Worm (Caenorhabditis elegans): Measurements from ENCODE around the gene spv-1.

DNA sequence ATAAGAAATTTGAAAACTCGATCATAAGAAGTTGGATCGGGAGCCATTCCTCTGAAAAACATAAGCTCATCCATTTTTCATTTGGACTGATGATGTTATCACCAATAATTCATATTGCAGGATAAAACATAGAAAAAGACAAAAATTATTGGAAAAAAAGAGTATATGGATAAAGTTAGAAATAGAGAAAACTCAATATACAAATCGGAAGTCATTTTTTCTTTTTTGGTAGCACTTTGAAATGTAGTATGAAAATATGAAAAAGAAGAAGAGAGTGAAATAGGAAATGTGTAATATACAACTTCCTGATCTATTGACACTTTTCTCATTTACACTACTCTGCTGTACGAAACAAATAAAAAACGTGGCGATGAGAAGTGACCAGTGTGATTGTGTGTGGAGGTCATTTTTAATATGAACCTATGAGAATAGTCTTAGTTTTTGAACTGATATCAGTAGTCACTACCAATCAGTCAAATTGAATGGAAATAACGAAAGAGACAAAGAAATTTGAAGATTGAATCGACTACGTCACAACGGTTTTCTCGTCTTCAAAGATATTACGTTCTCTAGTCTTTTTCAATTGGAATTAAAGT, 18.4 kb upstream of the spv-1 start, which contains the start of gene ZK669.5:
- TF ChIP-seq F33H1.4 (GFP tag; IDR thresholded peaks at IDR 0.05), result no peak
- no peak for TF ChIP-seq Y56A3A.18 (GFP tag; IDR thresholded peaks at IDR 0.05)
- TF ChIP-seq bed-1 (GFP tag; IDR thresholded peaks at IDR 0.05), result no peak
- TF ChIP-seq ztf-18 (tag; optimal IDR thresholded peaks at IDR 0.05), result no peak
- TF ChIP-seq attf-5 (GFP tag; optimal IDR thresholded peaks at IDR 0.05), result no peak
- no peak for TF ChIP-seq nhr-120 (GFP tag; IDR thresholded peaks at IDR 0.05)
- TF ChIP-seq sptf-2 (GFP tag; optimal IDR thresholded peaks at IDR 0.05), result no peak
